Worm (Caenorhabditis elegans) whole organism, late embryonic: ENCODE measurements around the gene dpf-4.

Experiments
- ceh-48 ChIP-seq: sonication (generic microtip); optimal IDR thresholded peaks from 2 replicates; lab custom pipeline; 2016; ENCODE audit warnings: missing genetic modification characterization, inconsistent platforms, missing compliant biosample characterization
- dve-1 ChIP-seq: sonication (generic microtip); optimal IDR thresholded peaks from 2 replicates; lab custom pipeline; 2017; ENCODE audit warnings: antibody characterized with exemption, mild to moderate bottlenecking, missing genetic modification characterization, missing compliant biosample characterization
- nhr-11 ChIP-seq: fragments of 150-350 bp; optimal IDR thresholded peaks from 2 replicates; lab custom pipeline; 2014; ENCODE audit warnings: missing biosample characterization, missing genetic modification characterization
- odd-2 ChIP-seq: sonication (generic microtip); optimal IDR thresholded peaks from 2 replicates; lab custom pipeline; 2017; ENCODE audit warnings: antibody characterized with exemption, mild to moderate bottlenecking, missing genetic modification characterization, missing compliant biosample characterization
- pha-4 ChIP-seq: fragments of 150-350 bp; optimal IDR thresholded peaks from 2 replicates; lab custom pipeline; 2018; ENCODE audit warnings: missing biosample characterization, missing genetic modification reagents, missing genetic modification characterization
- sox-2 ChIP-seq: fragments of 200-800 bp; sonication (Bioruptor generic); IDR thresholded peaks from 2 replicates; pipeline ENCODE4 v1.3.6; 2022; ENCODE audit warnings: missing genetic modification reagents, missing genetic modification characterization, missing compliant biosample characterization

- TF ChIP-seq pha-4 (no peak), ceh-48 (tag; lab: Kevin White, UChicago) (no peak), nhr-11 (no peak), sox-2 (GFP tag; lab: Robert Waterston, UW) (no peak), dve-1 (no peak), odd-2 (no peak)
Measured at ce11 chrIII:5810012-5810411, 49.1 kb upstream of the dpf-4 start.
